Worm (Caenorhabditis elegans): ENCODE results near the gene srh-194.
"Not testable (repeated sequence)": the region's sequence is repeated elsewhere in the genome, so short reads cannot be mapped to it uniquely, and the experiment has no call there.

DNA sequence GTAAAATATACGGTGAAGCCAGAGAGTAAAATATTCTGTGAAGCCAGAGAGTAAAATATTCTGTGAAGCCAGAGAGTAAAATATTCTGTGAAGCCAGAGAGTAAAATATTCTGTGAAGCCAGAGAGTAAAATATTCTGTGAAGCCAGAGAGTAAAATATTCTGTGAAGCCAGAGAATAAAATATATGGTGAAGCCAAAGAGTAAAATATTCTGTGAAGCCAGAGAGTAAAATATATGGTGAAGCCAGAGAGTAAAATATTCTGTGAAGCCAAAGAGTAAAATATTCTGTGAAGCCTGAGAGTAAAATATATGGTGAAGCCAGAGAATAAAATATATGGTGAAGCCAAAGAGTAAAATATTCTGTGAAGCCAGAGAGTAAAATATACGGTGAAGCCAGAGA lies 42.4 kb upstream of the srh-194 start:
- TF ChIP-seq lin-40 (tag; optimal IDR thresholded peaks at IDR 0.05); cebp-1 (GFP tag; IDR thresholded peaks at IDR 0.05); cebp-1 (tag; optimal IDR thresholded peaks at IDR 0.05); F57A8.1 (GFP tag; optimal IDR thresholded peaks at IDR 0.05); snpc-1.1 (tag; optimal IDR thresholded peaks at IDR 0.05; ENCODE audit: insufficient read depth); lin-54 (GFP tag; optimal IDR thresholded peaks at IDR 0.05); bed-2 (GFP tag; IDR thresholded peaks at IDR 0.05); lin-26 (GFP tag; IDR thresholded peaks at IDR 0.05); Y79H2A.3 (GFP tag; conservative IDR thresholded peaks at IDR 0.05); cebp-2 (GFP tag; IDR thresholded peaks at IDR 0.05); ama-1 (optimal IDR thresholded peaks at IDR 0.05); ama-1 (GFP tag; optimal IDR thresholded peaks at IDR 0.05); K11D2.4 (GFP tag; IDR thresholded peaks at IDR 0.05); him-1 (tag; optimal IDR thresholded peaks at IDR 0.05): not testable (repeated sequence)
